Worm (Caenorhabditis elegans): ENCODE data around the gene coq-2.

DNA sequence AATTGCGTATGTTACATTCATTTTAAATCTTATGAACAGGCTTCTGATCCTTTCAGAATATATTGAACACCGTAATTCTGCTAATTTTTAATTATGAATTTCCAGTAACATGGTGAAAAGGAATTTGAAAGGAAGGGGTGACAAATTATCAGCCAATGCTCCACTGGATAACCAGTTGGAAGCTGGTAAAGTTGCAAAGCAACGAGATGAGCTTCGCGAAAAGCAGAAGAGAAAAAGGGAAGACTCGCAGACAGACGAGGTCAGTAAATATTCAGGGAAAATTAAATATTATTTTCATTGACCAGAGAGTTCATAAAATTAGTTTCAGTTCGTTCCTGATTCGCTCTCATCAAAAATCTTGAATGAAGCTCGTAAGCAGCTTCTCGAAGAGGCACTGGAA lies 3.9 kb upstream of the coq-2 start, which contains the start of gene byn-1:
- TF ChIP-seq pha-4 (tag; optimal IDR thresholded peaks at IDR 0.05) (no peak), mep-1 (tag; optimal IDR thresholded peaks at IDR 0.05) (no peak), nhr-237 (tag; optimal IDR thresholded peaks at IDR 0.05) (no peak), lin-13 (tag; optimal IDR thresholded peaks at IDR 0.05) (no peak), ztf-11 (tag; optimal IDR thresholded peaks at IDR 0.05) (no peak), lsy-2 (tag; optimal IDR thresholded peaks at IDR 0.05) (no peak), ces-1 (GFP tag; optimal IDR thresholded peaks at IDR 0.05) (no peak), nhr-28 (tag; optimal IDR thresholded peaks at IDR 0.05) (no peak), unc-39 (tag; optimal IDR thresholded peaks at IDR 0.05) (no peak), blmp-1 (tag; optimal IDR thresholded peaks at IDR 0.05) (no peak)
